Worm (Caenorhabditis elegans) whole organism, L2 larva: ENCODE data around the gene str-173.

Source experiments
- C34F6.9 ChIP-seq: fragments of 150-350 bp; optimal IDR thresholded peaks from 2 replicates; lab custom pipeline; 2014; ENCODE audit warnings: missing biosample characterization, missing genetic modification characterization
- F13H6.1 ChIP-seq: sonication (generic microtip); optimal IDR thresholded peaks from 2 replicates; lab custom pipeline; 2016; ENCODE audit warnings: missing genetic modification characterization, missing compliant biosample characterization
- R02D3.7 ChIP-seq: fragments of 150-350 bp; optimal IDR thresholded peaks from 2 replicates; lab custom pipeline; 2014; ENCODE audit warnings: missing biosample characterization, missing genetic modification characterization
- ZK546.5 ChIP-seq: sonication (generic microtip); optimal IDR thresholded peaks from 2 replicates; lab custom pipeline; 2017; ENCODE audit warnings: missing biosample characterization, missing genetic modification characterization
- alr-1 ChIP-seq: fragments of 150-350 bp; optimal IDR thresholded peaks from 2 replicates; lab custom pipeline; 2014; ENCODE audit warnings: missing biosample characterization, missing genetic modification characterization
- aly-2 ChIP-seq: fragments of 150-350 bp; optimal IDR thresholded peaks from 2 replicates; lab custom pipeline; 2014; ENCODE audit warnings: missing biosample characterization, missing genetic modification characterization
- ama-1 ChIP-seq: fragments of 150-350 bp; optimal IDR thresholded peaks from 2 replicates; lab custom pipeline; 2018; ENCODE audit warnings: inconsistent platforms
- blmp-1 ChIP-seq: sonication (generic microtip); optimal IDR thresholded peaks from 2 replicates; lab custom pipeline; 2017; ENCODE audit warnings: missing genetic modification characterization, mild to moderate bottlenecking, missing compliant biosample characterization, antibody characterized with exemption, moderate library complexity; ENCODE audit not compliant: insufficient read depth
- crh-2 ChIP-seq: sonication (generic microtip); optimal IDR thresholded peaks from 2 replicates; lab custom pipeline; 2017; ENCODE audit warnings: missing biosample characterization, missing genetic modification characterization
- dmd-4 ChIP-seq: sonication (generic microtip); optimal IDR thresholded peaks from 2 replicates; lab custom pipeline; 2017; ENCODE audit warnings: missing biosample characterization, missing genetic modification characterization
- egl-27 ChIP-seq: sonication (generic microtip); optimal IDR thresholded peaks from 3 replicates; lab custom pipeline; 2017; ENCODE audit warnings: missing biosample characterization, missing genetic modification reagents, missing genetic modification characterization
- elt-1 ChIP-seq: fragments of 150-350 bp; optimal IDR thresholded peaks from 2 replicates; lab custom pipeline; 2014; ENCODE audit warnings: missing biosample characterization, missing genetic modification characterization
- elt-3 ChIP-seq: sonication (generic microtip); optimal IDR thresholded peaks from 2 replicates; lab custom pipeline; 2017; ENCODE audit warnings: missing biosample characterization, missing genetic modification characterization
- fos-1 ChIP-seq: fragments of 150-350 bp; optimal IDR thresholded peaks from 2 replicates; lab custom pipeline; 2014; ENCODE audit warnings: missing biosample characterization, missing genetic modification characterization
- gmeb-1 ChIP-seq: fragments of 150-350 bp; optimal IDR thresholded peaks from 2 replicates; lab custom pipeline; 2014; ENCODE audit warnings: missing biosample characterization, missing genetic modification characterization
- lin-11 ChIP-seq: fragments of 150-350 bp; sonication (generic microtip); optimal IDR thresholded peaks from 2 replicates; lab custom pipeline; 2014; ENCODE audit warnings: missing biosample characterization, missing genetic modification characterization, inconsistent platforms, mixed read lengths
- lin-13 ChIP-seq: fragments of 150-350 bp; optimal IDR thresholded peaks from 2 replicates; lab custom pipeline; 2014; ENCODE audit warnings: missing biosample characterization, missing genetic modification reagents, missing genetic modification characterization
- lin-39 ChIP-seq: fragments of 150-350 bp; optimal IDR thresholded peaks from 2 replicates; lab custom pipeline; 2014; ENCODE audit warnings: missing biosample characterization, missing genetic modification reagents, missing genetic modification characterization
- lsy-2 ChIP-seq, 2 experiments: fragments of 150-350 bp in 1 of 2; sonication (generic microtip) in 1 of 2; optimal IDR thresholded peaks; 2 replicates each; lab custom pipeline; 2014 to 2017; ENCODE audit warnings: missing biosample characterization in 2 of 2, missing genetic modification characterization in 2 of 2
- mdl-1 ChIP-seq, 2 experiments: fragments of 150-350 bp in 1 of 2; sonication (generic microtip) in 1 of 2; optimal IDR thresholded peaks; 2 replicates each; lab custom pipeline; 2017; ENCODE audit warnings: missing biosample characterization in 2 of 2, missing genetic modification characterization in 2 of 2
- nhr-11 ChIP-seq: fragments of 150-350 bp; optimal IDR thresholded peaks from 2 replicates; lab custom pipeline; 2014; ENCODE audit warnings: missing biosample characterization, missing genetic modification characterization
- nhr-129 ChIP-seq: fragments of 150-350 bp; optimal IDR thresholded peaks from 2 replicates; lab custom pipeline; 2014; ENCODE audit warnings: missing biosample characterization, missing genetic modification characterization
- nhr-21 ChIP-seq: fragments of 150-350 bp; optimal IDR thresholded peaks from 2 replicates; lab custom pipeline; 2014; ENCODE audit warnings: missing biosample characterization, missing genetic modification characterization
- nhr-23 ChIP-seq: fragments of 150-350 bp; optimal IDR thresholded peaks from 2 replicates; lab custom pipeline; 2014; ENCODE audit warnings: missing biosample characterization, missing genetic modification reagents, missing genetic modification characterization
- nhr-237 ChIP-seq: fragments of 150-350 bp; optimal IDR thresholded peaks from 2 replicates; lab custom pipeline; 2014; ENCODE audit warnings: missing biosample characterization, missing genetic modification characterization
- nhr-25 ChIP-seq: fragments of 150-350 bp; sonication (generic microtip); optimal IDR thresholded peaks from 3 replicates; lab custom pipeline; 2014; ENCODE audit warnings: missing biosample characterization, missing genetic modification characterization
- nhr-6 ChIP-seq: fragments of 150-350 bp; optimal IDR thresholded peaks from 2 replicates; lab custom pipeline; 2014; ENCODE audit warnings: missing biosample characterization, missing genetic modification characterization
- nhr-77 ChIP-seq: fragments of 150-350 bp; optimal IDR thresholded peaks from 2 replicates; lab custom pipeline; 2014; ENCODE audit warnings: missing biosample characterization, missing genetic modification characterization
- peb-1 ChIP-seq: fragments of 150-350 bp; optimal IDR thresholded peaks from 2 replicates; lab custom pipeline; 2014; ENCODE audit warnings: missing biosample characterization, missing genetic modification characterization
- sma-3 ChIP-seq: sonication (generic microtip); optimal IDR thresholded peaks from 2 replicates; lab custom pipeline; 2016; ENCODE audit warnings: missing genetic modification reagents, missing genetic modification characterization, missing compliant biosample characterization
- sma-9 ChIP-seq, 2 experiments: fragments of 150-350 bp in 1 of 2; sonication (generic microtip) in 1 of 2; optimal IDR thresholded peaks; 2 replicates each; lab custom pipeline; 2014 to 2016; ENCODE audit warnings: missing genetic modification characterization in 2 of 2, mild to moderate bottlenecking in 1 of 2, missing biosample characterization in 1 of 2, missing compliant biosample characterization in 1 of 2, missing genetic modification reagents in 1 of 2, moderate library complexity in 1 of 2
- snpc-4 ChIP-seq: fragments of 150-350 bp; optimal IDR thresholded peaks from 2 replicates; lab custom pipeline; 2014; ENCODE audit warnings: missing biosample characterization, missing genetic modification characterization
- unc-55 ChIP-seq: fragments of 150-350 bp; sonication (generic microtip); optimal IDR thresholded peaks from 3 replicates; lab custom pipeline; 2014; ENCODE audit warnings: missing biosample characterization, missing genetic modification reagents, missing genetic modification characterization
- unc-62 ChIP-seq: fragments of 150-350 bp; optimal IDR thresholded peaks from 2 replicates; lab custom pipeline; 2014; ENCODE audit warnings: missing biosample characterization, missing genetic modification reagents, missing genetic modification characterization
- zag-1 ChIP-seq: fragments of 150-350 bp; optimal IDR thresholded peaks from 2 replicates; lab custom pipeline; 2014; ENCODE audit warnings: missing biosample characterization, missing genetic modification characterization
- ztf-1 ChIP-seq: fragments of 200-800 bp; sonication (Bioruptor generic); conservative IDR thresholded peaks from 2 replicates; pipeline ENCODE4 v1.3.6; 2022; ENCODE audit warnings: missing genetic modification characterization, missing compliant biosample characterization
- ztf-11 ChIP-seq: sonication (generic microtip); optimal IDR thresholded peaks from 2 replicates; lab custom pipeline; 2017; ENCODE audit warnings: missing biosample characterization, missing genetic modification characterization
- ztf-4 ChIP-seq: fragments of 150-350 bp; optimal IDR thresholded peaks from 2 replicates; lab custom pipeline; 2014; ENCODE audit warnings: missing biosample characterization, missing genetic modification characterization

str-173 gene

DNA sequence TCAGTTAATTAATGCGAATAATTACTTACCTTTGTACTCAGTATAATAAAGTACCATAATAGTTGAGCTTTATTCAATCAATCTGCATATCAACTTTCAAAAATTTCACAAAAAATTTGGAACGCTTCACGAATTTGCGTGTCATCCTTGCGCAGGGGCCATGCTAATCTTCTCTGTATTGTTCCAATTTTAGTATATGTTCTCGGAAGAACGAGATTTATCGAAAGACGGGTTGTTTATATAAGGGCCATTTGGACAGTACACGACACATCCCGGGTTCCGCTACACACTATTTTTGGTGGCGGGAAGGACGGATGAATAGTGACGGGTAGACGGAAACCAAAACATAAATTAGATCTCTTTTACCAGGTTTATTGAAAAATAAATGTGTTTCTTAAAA lies 3.0 kb downstream of the str-173 start:
- no peak for TF ChIP-seq unc-55 (GFP tag; lab: Kevin White, UChicago)
- no peak for TF ChIP-seq sma-9 (GFP tag; optimal IDR thresholded peaks at IDR 0.05; lab: Kevin White, UChicago)
- no peak for TF ChIP-seq sma-9 (tag; optimal IDR thresholded peaks at IDR 0.05; lab: Kevin White, UChicago)
- TF ChIP-seq ztf-11 (tag; lab: Kevin White, UChicago) = no peak
- no peak for TF ChIP-seq nhr-25 (tag; lab: Kevin White, UChicago)
- no peak for TF ChIP-seq nhr-237 (tag; lab: Kevin White, UChicago)
- TF ChIP-seq C34F6.9 = no peak
- no peak for TF ChIP-seq ZK546.5 (tag; lab: Kevin White, UChicago)
- TF ChIP-seq peb-1 = no peak
- TF ChIP-seq fos-1 = no peak
- TF ChIP-seq nhr-129 (tag; lab: Kevin White, UChicago) = no peak
- no peak for TF ChIP-seq nhr-77
- no peak for TF ChIP-seq lin-39 (tag; lab: Kevin White, UChicago)
- TF ChIP-seq egl-27 (tag; lab: Kevin White, UChicago) = no peak
- no peak for TF ChIP-seq aly-2 (tag; lab: Kevin White, UChicago)
- no peak for TF ChIP-seq gmeb-1
- TF ChIP-seq lsy-2 (tag; optimal IDR thresholded peaks at IDR 0.05; lab: Kevin White, UChicago) = no peak
- no peak for TF ChIP-seq zag-1

DNA sequence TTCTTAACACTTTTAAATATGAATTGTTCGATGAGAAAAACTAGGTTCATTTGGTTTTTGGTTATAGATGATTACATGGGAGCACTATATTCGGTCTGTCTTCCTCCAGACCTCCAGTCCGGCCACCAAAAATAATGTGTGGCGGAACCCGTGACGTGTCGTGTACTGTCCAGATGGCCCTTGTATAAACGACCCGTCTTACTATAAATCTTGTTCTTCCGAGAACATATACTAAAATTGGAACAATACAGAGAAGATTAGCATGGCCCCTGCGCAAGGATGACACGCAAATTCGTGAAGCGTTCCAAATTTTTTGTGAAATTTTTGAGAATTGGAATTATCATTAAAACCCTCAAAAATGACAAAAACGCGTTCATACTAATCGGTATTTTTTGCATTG lies 5.0 kb downstream of the str-173 start:
- no peak for TF ChIP-seq elt-1
- TF ChIP-seq R02D3.7 = no peak
- TF ChIP-seq nhr-129 (tag; lab: Kevin White, UChicago) = no peak
- TF ChIP-seq nhr-23 (tag; lab: Kevin White, UChicago) = no peak
- TF ChIP-seq nhr-77 = no peak
- no peak for TF ChIP-seq lin-39 (tag; lab: Kevin White, UChicago)
- no peak for TF ChIP-seq unc-62 (GFP tag; lab: Kevin White, UChicago)
- no peak for TF ChIP-seq ztf-1 (GFP tag; lab: Robert Waterston, UW)
- TF ChIP-seq ztf-11 (tag; lab: Kevin White, UChicago) = no peak
- no peak for TF ChIP-seq aly-2 (tag; lab: Kevin White, UChicago)
- TF ChIP-seq dmd-4 = no peak
- TF ChIP-seq peb-1 = no peak
- no peak for TF ChIP-seq gmeb-1
- TF ChIP-seq sma-9 (GFP tag; optimal IDR thresholded peaks at IDR 0.05; lab: Kevin White, UChicago) = no peak
- TF ChIP-seq sma-9 (tag; optimal IDR thresholded peaks at IDR 0.05; lab: Kevin White, UChicago) = no peak

DNA sequence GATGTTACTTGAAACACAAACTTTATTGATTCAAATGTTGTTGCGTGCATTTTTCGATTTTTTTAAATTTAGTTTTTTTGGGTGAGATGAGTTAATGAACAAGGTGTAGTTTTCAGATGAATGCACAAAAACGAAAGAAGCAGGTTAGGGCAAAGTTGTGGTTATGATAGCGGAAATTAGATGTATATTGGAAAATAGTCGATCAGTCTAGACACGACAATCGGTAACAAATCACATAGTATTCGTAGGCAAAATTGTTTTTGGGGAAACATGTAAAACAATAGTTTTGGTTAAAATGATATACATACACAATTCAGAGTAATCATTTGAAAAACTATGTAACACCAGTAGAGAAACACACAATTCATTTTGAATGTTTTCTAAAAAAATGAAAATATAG lies 6.0 kb downstream of the str-173 start, which contains the start of gene str-172:
Gene str-172 (minus strand): TSS at position 101 of the 400 bp plus-strand sequence.
- TF ChIP-seq F13H6.1 (tag; lab: Kevin White, UChicago) = no peak
- TF ChIP-seq nhr-23 (tag; lab: Kevin White, UChicago) = no peak
- TF ChIP-seq unc-55 (GFP tag; lab: Kevin White, UChicago) = no peak
- no peak for TF ChIP-seq snpc-4 (tag; lab: Kevin White, UChicago)
- TF ChIP-seq elt-3 (tag; lab: Kevin White, UChicago) = no peak
- no peak for TF ChIP-seq blmp-1 (tag; lab: Kevin White, UChicago)
- no peak for TF ChIP-seq lin-13 (GFP tag; lab: Kevin White, UChicago)
- TF ChIP-seq nhr-25 (tag; lab: Kevin White, UChicago) = no peak
- TF ChIP-seq ztf-4 (tag; lab: Kevin White, UChicago) = no peak
- TF ChIP-seq dmd-4 = no peak
- TF ChIP-seq ztf-1 (GFP tag; lab: Robert Waterston, UW) = no peak
- TF ChIP-seq nhr-129 (tag; lab: Kevin White, UChicago) = no peak
- TF ChIP-seq aly-2 (tag; lab: Kevin White, UChicago) = no peak
- TF ChIP-seq nhr-6 (tag; lab: Kevin White, UChicago) = no peak
- TF ChIP-seq nhr-11 (tag; lab: Kevin White, UChicago) = no peak
- TF ChIP-seq ama-1 (lab: Kevin White, UChicago) = no peak

DNA sequence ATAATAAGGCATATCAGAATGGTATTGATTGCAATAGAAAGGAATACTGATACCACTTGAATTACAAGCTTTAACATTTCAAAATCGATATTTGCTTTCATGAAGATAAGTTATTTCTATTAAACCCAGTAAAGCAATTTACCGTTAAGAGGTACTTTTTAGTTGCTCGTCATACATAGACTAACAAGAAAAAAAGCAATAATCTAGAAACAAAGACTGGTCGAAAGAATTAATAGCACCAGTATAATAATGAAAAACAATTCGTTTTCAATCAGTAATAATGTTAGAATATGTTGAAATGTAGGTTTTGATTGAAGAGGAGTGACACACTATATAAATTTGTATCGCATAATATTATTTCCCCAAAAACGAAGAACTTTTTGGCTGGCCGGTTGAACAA lies 9.0 kb downstream of the str-173 start, which contains the start of gene str-175:
Gene str-175 (minus strand): TSS at position 101 of the 400 bp plus-strand sequence.
- TF ChIP-seq elt-1 (no peak), ztf-11 (tag; lab: Kevin White, UChicago) (no peak), unc-55 (GFP tag; lab: Kevin White, UChicago) (no peak)

DNA sequence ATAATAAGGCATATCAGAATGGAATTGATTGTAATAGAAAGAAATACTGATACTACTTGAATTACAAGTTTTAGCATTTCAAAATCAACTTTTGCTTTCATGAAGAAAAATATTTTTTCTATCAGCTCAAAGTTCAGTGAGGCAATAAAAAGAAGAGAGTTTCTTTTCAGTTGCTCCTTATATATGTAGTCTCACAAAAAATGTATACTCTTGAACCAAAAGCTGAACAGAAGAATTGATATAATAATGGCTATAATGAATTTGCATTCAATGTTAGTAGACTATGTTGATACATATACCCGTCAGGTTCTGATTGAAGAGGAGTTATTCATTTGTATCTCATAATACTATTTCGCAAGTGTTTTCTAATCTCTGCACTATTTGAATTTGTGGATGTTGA lies 13.0 kb downstream of the str-173 start, which contains the start of gene str-174:
Gene str-174 (minus strand): TSS at position 101 of the 400 bp plus-strand sequence.
- TF ChIP-seq nhr-237 (tag; lab: Kevin White, UChicago) (no peak), crh-2 (tag; lab: Kevin White, UChicago) (no peak), elt-3 (tag; lab: Kevin White, UChicago) (no peak), egl-27 (tag; lab: Kevin White, UChicago) (no peak), peb-1 (no peak), fos-1 (no peak), sma-3 (no peak), ZK546.5 (tag; lab: Kevin White, UChicago) (no peak), ztf-11 (tag; lab: Kevin White, UChicago) (no peak), mdl-1 (tag; optimal IDR thresholded peaks at IDR 0.05; lab: Kevin White, UChicago) (no peak), nhr-11 (tag; lab: Kevin White, UChicago) (no peak), unc-62 (GFP tag; lab: Kevin White, UChicago) (no peak), elt-1 (no peak), R02D3.7 (no peak), lin-11 (no peak), nhr-21 (tag; lab: Kevin White, UChicago) (no peak), alr-1 (tag; lab: Kevin White, UChicago) (no peak)
- TF ChIP-seq, all 48 proteins: peak for 0
